Fruit fly (Drosophila melanogaster) whole organism, prepupa: Measurements from ENCODE around the gene CG13731.

Experiments used
- CG6854 ChIP-seq: fragments of 200-800 bp; sonication (Bioruptor generic); optimal IDR thresholded peaks from 2 replicates; lab custom pipeline; 2017; ENCODE audit warnings: missing biosample characterization, mild to moderate bottlenecking, missing genetic modification characterization
- Gug ChIP-seq: fragments of 200-800 bp; sonication (Bioruptor generic); IDR thresholded peaks from 2 replicates; pipeline ENCODE4 v1.3.6; 2022; ENCODE audit warnings: missing biosample characterization, missing genetic modification characterization
- Lpt ChIP-seq: fragments of 200-800 bp; sonication (Bioruptor generic); optimal IDR thresholded peaks from 3 replicates; lab custom pipeline; 2016; ENCODE audit warnings: missing biosample characterization, missing genetic modification characterization
- acj6 ChIP-seq: fragments of 200-800 bp; sonication (Bioruptor generic); optimal IDR thresholded peaks from 3 replicates; lab custom pipeline; 2016; ENCODE audit warnings: missing biosample characterization, missing genetic modification characterization

dm6 chr3L:17364023-17364422, 24.7 kb downstream of the CG13731 start:
- TF ChIP-seq Gug (GFP tag; lab: Robert Waterston, UW) = no peak
- no peak for TF ChIP-seq acj6 (GFP tag; lab: Kevin White, UChicago)
- TF ChIP-seq Lpt (GFP tag; lab: Kevin White, UChicago) = no peak
- TF ChIP-seq CG6854 (GFP tag; lab: Kevin White, UChicago) = no peak
